Worm (Caenorhabditis elegans) whole organism, L4/young adult: ENCODE data around the gene Y48E1B.17.

ENCODE experiments used
- W03F9.2 ChIP-seq: fragments of 150-350 bp; optimal IDR thresholded peaks from 2 replicates; lab custom pipeline; 2014; ENCODE audit warnings: missing biosample characterization, missing genetic modification characterization
- dao-5 ChIP-seq: sonication (generic microtip); optimal IDR thresholded peaks from 2 replicates; lab custom pipeline; 2016; ENCODE audit warnings: missing genotype, missing genetic modification characterization, moderate library complexity, missing compliant biosample characterization
- him-1 ChIP-seq: sonication (generic microtip); optimal IDR thresholded peaks from 2 replicates; lab custom pipeline; 2016; ENCODE audit warnings: missing genotype, missing genetic modification reagents, missing genetic modification characterization, missing compliant biosample characterization

Y48E1B.17 gene

ce11 chrII:13521179-13521616 lies 19.7 kb downstream of the Y48E1B.17 start:
- TF ChIP-seq W03F9.2 (tag; lab: Kevin White, UChicago) (peak; percentile 23), dao-5 (no peak)

- TF ChIP-seq dao-5, result no peak
- no peak for TF ChIP-seq W03F9.2 (tag; lab: Kevin White, UChicago)
- TF ChIP-seq him-1 (tag; lab: Kevin White, UChicago), result no peak
Observed at ce11 chrII:13517600-13517999, 23.3 kb downstream of the Y48E1B.17 start, which contains the start of gene sre-45. TSS of gene sre-45 (plus strand) at chrII:13517900.

ce11 chrII:13515813-13516212 lies 25.1 kb downstream of the Y48E1B.17 start:
- no peak for TF ChIP-seq dao-5
- no peak for TF ChIP-seq him-1 (tag; lab: Kevin White, UChicago)
- TF ChIP-seq W03F9.2 (tag; lab: Kevin White, UChicago), result no peak

- TF ChIP-seq him-1 (tag; lab: Kevin White, UChicago) (no peak), W03F9.2 (tag; lab: Kevin White, UChicago) (no peak), dao-5 (no peak)
Observed at ce11 chrII:13508607-13509006, 32.3 kb downstream of the Y48E1B.17 start.

- TF ChIP-seq dao-5, result no peak
- no peak for TF ChIP-seq W03F9.2 (tag; lab: Kevin White, UChicago)
- TF ChIP-seq him-1 (tag; lab: Kevin White, UChicago), result no peak
Observed at ce11 chrII:13507535-13507934, 33.3 kb downstream of the Y48E1B.17 start, which contains the start of gene nep-17. TSS of gene nep-17 (plus strand) at chrII:13507819.

ce11 chrII:13505977-13506568 lies 34.8 kb downstream of the Y48E1B.17 start:
- TF ChIP-seq him-1 (tag; lab: Kevin White, UChicago) (no peak), dao-5 (no peak), W03F9.2 (tag; lab: Kevin White, UChicago) (no peak)

- TF ChIP-seq him-1 (tag; lab: Kevin White, UChicago) (no peak), W03F9.2 (tag; lab: Kevin White, UChicago) (no peak), dao-5 (no peak)
Observed at ce11 chrII:13505386-13505785, 35.5 kb downstream of the Y48E1B.17 start.

- TF ChIP-seq W03F9.2 (tag; lab: Kevin White, UChicago), result no peak
- no peak for TF ChIP-seq him-1 (tag; lab: Kevin White, UChicago)
- no peak for TF ChIP-seq dao-5
Observed at ce11 chrII:13503653-13504052, 37.2 kb downstream of the Y48E1B.17 start, which contains the start of gene F54F11.1. TSS of gene F54F11.1 (plus strand) at chrII:13503953.

- no peak for TF ChIP-seq him-1 (tag; lab: Kevin White, UChicago)
- TF ChIP-seq dao-5, result no peak
- TF ChIP-seq W03F9.2 (tag; lab: Kevin White, UChicago), result no peak
Observed at ce11 chrII:13501575-13501974, 39.3 kb downstream of the Y48E1B.17 start, which contains the start of gene F45H10.5. TSS of gene F45H10.5 (plus strand) at chrII:13501875.

ce11 chrII:13500582-13500981 lies 40.3 kb downstream of the Y48E1B.17 start:
- no peak for TF ChIP-seq dao-5

- TF ChIP-seq him-1 (tag; lab: Kevin White, UChicago), result no peak
- TF ChIP-seq W03F9.2 (tag; lab: Kevin White, UChicago), result no peak
- TF ChIP-seq dao-5, result no peak
Observed at ce11 chrII:13495718-13496117, 45.2 kb downstream of the Y48E1B.17 start, which contains the start of gene drr-1. TSS of gene drr-1 (minus strand) at chrII:13495900.

ce11 chrII:13494762-13495161 lies 46.1 kb downstream of the Y48E1B.17 start:
- TF ChIP-seq W03F9.2 (tag; lab: Kevin White, UChicago) (peak; percentile 65), dao-5 (no peak)

- TF ChIP-seq dao-5 (no peak), W03F9.2 (tag; lab: Kevin White, UChicago) (no peak), him-1 (tag; lab: Kevin White, UChicago) (no peak)
Observed at ce11 chrII:13494175-13494650, 46.7 kb downstream of the Y48E1B.17 start, which contains the start of gene ndua-7. TSS of gene ndua-7 (minus strand) at chrII:13494600.

ce11 chrII:13492948-13493347 lies 47.9 kb downstream of the Y48E1B.17 start, which contains the start of gene F45H10.2:
TSS of gene F45H10.2 (minus strand) at chrII:13493048.
- TF ChIP-seq dao-5, result no peak
- TF ChIP-seq him-1 (tag; lab: Kevin White, UChicago), result no peak
- TF ChIP-seq W03F9.2 (tag; lab: Kevin White, UChicago), result no peak
